Worm (Caenorhabditis elegans) whole organism, midembryonic: Measurements from ENCODE around the gene txt-19.

ENCODE experiments used
- T22C8.4 ChIP-seq: fragments of 200-800 bp; sonication (Bioruptor generic); IDR thresholded peaks from 2 replicates; pipeline ENCODE4 v1.3.6; 2022; ENCODE audit warnings: missing genetic modification characterization, missing compliant biosample characterization
- cog-1 ChIP-seq: sonication (generic microtip); optimal IDR thresholded peaks from 2 replicates; lab custom pipeline; 2016; ENCODE audit warnings: missing genetic modification characterization, missing compliant biosample characterization
- flt-1 ChIP-seq: fragments of 200-800 bp; sonication (Bioruptor generic); IDR thresholded peaks from 2 replicates; pipeline ENCODE4 v1.3.6; 2022; ENCODE audit warnings: missing genetic modification characterization, missing compliant biosample characterization
- tab-1 ChIP-seq: fragments of 200-800 bp; sonication (Bioruptor generic); IDR thresholded peaks from 2 replicates; pipeline ENCODE4 v1.3.6; 2022; ENCODE audit warnings: missing genetic modification characterization, missing compliant biosample characterization

DNA sequence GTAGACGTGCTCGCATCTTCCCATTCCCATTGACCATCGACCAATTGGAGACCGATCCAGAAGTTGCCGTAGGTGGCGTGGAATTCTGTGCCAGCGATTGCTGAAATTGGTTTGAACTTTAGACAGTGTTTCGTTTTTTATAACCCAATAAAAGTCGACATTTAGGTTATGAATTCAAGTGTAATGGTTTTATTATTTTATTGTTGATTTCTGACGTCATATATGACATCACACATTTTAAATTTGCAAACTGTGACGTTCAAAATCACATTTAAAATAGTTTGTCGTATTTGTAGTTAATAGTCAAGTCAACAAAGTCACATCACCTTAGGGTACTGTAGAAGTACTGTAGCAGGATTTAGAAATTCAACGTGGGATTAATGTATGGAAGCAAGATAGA is 24.6 kb downstream of the txt-19 start:
- TF ChIP-seq T22C8.4 (GFP tag; lab: Robert Waterston, UW) (no peak), cog-1 (tag; lab: Kevin White, UChicago) (no peak), tab-1 (GFP tag; lab: Robert Waterston, UW) (no peak), flt-1 (no peak)
